Fruit fly (Drosophila melanogaster): ENCODE results near the gene CG7655.

CG7655 gene

dm6 chr3R:17701131-17701593, 18.7 kb downstream of the CG7655 start:
- TF ChIP-seq h (optimal IDR thresholded peaks at IDR 0.05), result no peak
- TF ChIP-seq Myc (optimal IDR thresholded peaks at IDR 0.05), result no peak
- TF ChIP-seq ttk (optimal IDR thresholded peaks at IDR 0.05), result no peak
- no peak for TF ChIP-seq psq (optimal IDR thresholded peaks at IDR 0.05)
- TF ChIP-seq Sin3A (optimal IDR thresholded peaks at IDR 0.05), result no peak

dm6 chr3R:17701971-17702845, 19.7 kb downstream of the CG7655 start:
- TF ChIP-seq Sin3A (optimal IDR thresholded peaks at IDR 0.05), result no peak
- no peak for TF ChIP-seq psq (optimal IDR thresholded peaks at IDR 0.05)
- no peak for TF ChIP-seq ttk (optimal IDR thresholded peaks at IDR 0.05)
- TF ChIP-seq Myc (optimal IDR thresholded peaks at IDR 0.05), result no peak
- no peak for TF ChIP-seq h (optimal IDR thresholded peaks at IDR 0.05)
- no peak for TF ChIP-seq insv (optimal IDR thresholded peaks at IDR 0.05)

dm6 chr3R:17703024-17703690, 20.7 kb downstream of the CG7655 start:
- TF ChIP-seq ttk (optimal IDR thresholded peaks at IDR 0.05) (no peak), h (optimal IDR thresholded peaks at IDR 0.05) (no peak), Sin3A (optimal IDR thresholded peaks at IDR 0.05) (no peak), Myc (optimal IDR thresholded peaks at IDR 0.05) (no peak), insv (optimal IDR thresholded peaks at IDR 0.05) (no peak), psq (optimal IDR thresholded peaks at IDR 0.05) (no peak)

- no peak for TF ChIP-seq Sin3A (optimal IDR thresholded peaks at IDR 0.05)
Measured at dm6 chr3R:17703691-17704537, 21.4 kb downstream of the CG7655 start.

- TF ChIP-seq Sin3A (optimal IDR thresholded peaks at IDR 0.05) (no peak), insv (optimal IDR thresholded peaks at IDR 0.05) (no peak), psq (optimal IDR thresholded peaks at IDR 0.05) (no peak), ttk (optimal IDR thresholded peaks at IDR 0.05) (no peak), Myc (optimal IDR thresholded peaks at IDR 0.05) (no peak), h (optimal IDR thresholded peaks at IDR 0.05) (no peak)
Measured at dm6 chr3R:17704538-17704854, 22.0 kb downstream of the CG7655 start.

dm6 chr3R:17705140-17705539, 22.7 kb downstream of the CG7655 start:
- TF ChIP-seq Sin3A (optimal IDR thresholded peaks at IDR 0.05), result no peak
- no peak for TF ChIP-seq psq (optimal IDR thresholded peaks at IDR 0.05)
- no peak for TF ChIP-seq Myc (optimal IDR thresholded peaks at IDR 0.05)
- no peak for TF ChIP-seq ttk (optimal IDR thresholded peaks at IDR 0.05)
- no peak for TF ChIP-seq insv (optimal IDR thresholded peaks at IDR 0.05)
- no peak for TF ChIP-seq h (optimal IDR thresholded peaks at IDR 0.05)

- TF ChIP-seq psq (optimal IDR thresholded peaks at IDR 0.05) (no peak), Myc (optimal IDR thresholded peaks at IDR 0.05) (no peak), h (optimal IDR thresholded peaks at IDR 0.05) (no peak), insv (optimal IDR thresholded peaks at IDR 0.05) (no peak), ttk (optimal IDR thresholded peaks at IDR 0.05) (no peak), Sin3A (optimal IDR thresholded peaks at IDR 0.05) (no peak)
Measured at dm6 chr3R:17705899-17706831, 23.7 kb downstream of the CG7655 start.

- TF ChIP-seq psq (optimal IDR thresholded peaks at IDR 0.05) (no peak), ttk (optimal IDR thresholded peaks at IDR 0.05) (no peak), Myc (optimal IDR thresholded peaks at IDR 0.05) (no peak), h (optimal IDR thresholded peaks at IDR 0.05) (no peak)
Measured at dm6 chr3R:17706971-17707406, 24.5 kb downstream of the CG7655 start.

- no peak for TF ChIP-seq Sin3A (optimal IDR thresholded peaks at IDR 0.05)
- no peak for TF ChIP-seq h (optimal IDR thresholded peaks at IDR 0.05)
- no peak for TF ChIP-seq psq (optimal IDR thresholded peaks at IDR 0.05)
- TF ChIP-seq ttk (optimal IDR thresholded peaks at IDR 0.05), result no peak
- TF ChIP-seq insv (optimal IDR thresholded peaks at IDR 0.05), result no peak
- TF ChIP-seq Myc (optimal IDR thresholded peaks at IDR 0.05), result no peak
Measured at dm6 chr3R:17707799-17708198, 25.3 kb downstream of the CG7655 start.

dm6 chr3R:17708778-17709476, 26.5 kb downstream of the CG7655 start:
- TF ChIP-seq Myc (optimal IDR thresholded peaks at IDR 0.05) (no peak), insv (optimal IDR thresholded peaks at IDR 0.05) (no peak), ttk (optimal IDR thresholded peaks at IDR 0.05) (no peak), Sin3A (optimal IDR thresholded peaks at IDR 0.05) (no peak), psq (optimal IDR thresholded peaks at IDR 0.05) (no peak), h (optimal IDR thresholded peaks at IDR 0.05) (no peak)
